Worm (Caenorhabditis elegans) whole organism, mixed stage, embryonic: ENCODE measurements around the gene nlp-66.

Experiments
- M03D4.4 ChIP-seq: sonication (generic microtip); optimal IDR thresholded peaks from 2 replicates; lab custom pipeline; 2017; ENCODE audit warnings: mild to moderate bottlenecking, missing genetic modification characterization, missing compliant biosample characterization
- bed-3 ChIP-seq: fragments of 200-800 bp; sonication (Bioruptor generic); optimal IDR thresholded peaks from 3 replicates; lab custom pipeline; 2018; ENCODE audit warnings: mild to moderate bottlenecking, missing genetic modification characterization, moderate library complexity, missing compliant biosample characterization
- blmp-1 ChIP-seq: fragments of 150-350 bp; optimal IDR thresholded peaks from 2 replicates; lab custom pipeline; 2014; ENCODE audit warnings: missing biosample characterization, missing genetic modification characterization
- ceh-39 ChIP-seq: fragments of 150-350 bp; optimal IDR thresholded peaks from 2 replicates; lab custom pipeline; 2014; ENCODE audit warnings: missing biosample characterization, missing genetic modification characterization
- ceh-43 ChIP-seq: fragments of 200-800 bp; sonication (Bioruptor generic); optimal IDR thresholded peaks from 2 replicates; lab custom pipeline; 2018; ENCODE audit warnings: mild to moderate bottlenecking, missing genetic modification characterization, moderate library complexity, missing compliant biosample characterization
- ceh-83 ChIP-seq: fragments of 200-800 bp; sonication (Bioruptor generic); optimal IDR thresholded peaks from 2 replicates; lab custom pipeline; 2018; ENCODE audit warnings: mild to moderate bottlenecking, missing genetic modification characterization, missing compliant biosample characterization
- ces-1 ChIP-seq: fragments of 150-350 bp; optimal IDR thresholded peaks from 2 replicates; lab custom pipeline; 2014; ENCODE audit warnings: missing biosample characterization, missing genetic modification reagents, missing genetic modification characterization
- cnd-1 ChIP-seq: fragments of 200-800 bp; sonication (Bioruptor generic); optimal IDR thresholded peaks from 2 replicates; lab custom pipeline; 2018; ENCODE audit warnings: mild to moderate bottlenecking, missing genetic modification characterization, missing compliant biosample characterization
- drap-1 ChIP-seq: fragments of 200-800 bp; sonication (Bioruptor generic); optimal IDR thresholded peaks from 3 replicates; lab custom pipeline; 2018; ENCODE audit warnings: mild to moderate bottlenecking, missing genetic modification characterization, missing compliant biosample characterization
- elt-1 ChIP-seq: sonication (generic microtip); optimal IDR thresholded peaks from 2 replicates; lab custom pipeline; 2017; ENCODE audit warnings: missing genetic modification characterization, mild to moderate bottlenecking, missing compliant biosample characterization, antibody characterized with exemption, moderate library complexity, borderline replicate concordance; ENCODE audit not compliant: insufficient read depth
- elt-3 ChIP-seq: fragments of 150-350 bp; optimal IDR thresholded peaks from 2 replicates; lab custom pipeline; 2014; ENCODE audit warnings: missing biosample characterization, missing genetic modification characterization
- flh-1 ChIP-seq: fragments of 200-800 bp; sonication (Bioruptor generic); optimal IDR thresholded peaks from 2 replicates; lab custom pipeline; 2018; ENCODE audit warnings: mild to moderate bottlenecking, missing genetic modification characterization, moderate library complexity, missing compliant biosample characterization
- ham-2 ChIP-seq: fragments of 200-800 bp; sonication (Bioruptor generic); optimal IDR thresholded peaks from 2 replicates; lab custom pipeline; 2018; ENCODE audit warnings: mild to moderate bottlenecking, missing genetic modification characterization, missing compliant biosample characterization
- hlh-1 ChIP-seq: fragments of 150-350 bp; optimal IDR thresholded peaks from 2 replicates; lab custom pipeline; 2014; ENCODE audit warnings: missing biosample characterization, missing genetic modification reagents, missing genetic modification characterization
- lin-13 ChIP-seq: fragments of 150-350 bp; optimal IDR thresholded peaks from 2 replicates; lab custom pipeline; 2014; ENCODE audit warnings: missing biosample characterization, missing genetic modification characterization
- lin-32 ChIP-seq: fragments of 200-800 bp; sonication (Bioruptor generic); optimal IDR thresholded peaks from 2 replicates; lab custom pipeline; 2018; ENCODE audit warnings: mild to moderate bottlenecking, missing genetic modification characterization, missing compliant biosample characterization
- lsy-2 ChIP-seq: fragments of 150-350 bp; optimal IDR thresholded peaks from 2 replicates; lab custom pipeline; 2014; ENCODE audit warnings: missing biosample characterization, missing genetic modification characterization
- mab-5 ChIP-seq: fragments of 150-350 bp; optimal IDR thresholded peaks from 2 replicates; lab custom pipeline; 2014; ENCODE audit warnings: missing biosample characterization, missing genetic modification characterization
- mep-1 ChIP-seq: fragments of 150-350 bp; optimal IDR thresholded peaks from 2 replicates; lab custom pipeline; 2017; ENCODE audit warnings: missing biosample characterization, missing genetic modification reagents, missing genetic modification characterization, inconsistent platforms
- mls-2 ChIP-seq: sonication (generic microtip); optimal IDR thresholded peaks from 2 replicates; lab custom pipeline; 2016; ENCODE audit warnings: mild to moderate bottlenecking, missing genetic modification characterization, moderate library complexity, missing compliant biosample characterization
- nhr-12 ChIP-seq: fragments of 150-350 bp; optimal IDR thresholded peaks from 2 replicates; lab custom pipeline; 2014; ENCODE audit warnings: missing biosample characterization, missing genetic modification characterization
- nhr-2 ChIP-seq: fragments of 150-350 bp; optimal IDR thresholded peaks from 2 replicates; lab custom pipeline; 2014; ENCODE audit warnings: missing biosample characterization, missing genetic modification characterization
- nhr-237 ChIP-seq: fragments of 150-350 bp; optimal IDR thresholded peaks from 2 replicates; lab custom pipeline; 2014; ENCODE audit warnings: missing biosample characterization, missing genetic modification characterization
- nhr-28 ChIP-seq: fragments of 150-350 bp; optimal IDR thresholded peaks from 2 replicates; lab custom pipeline; 2014; ENCODE audit warnings: missing biosample characterization, missing genetic modification characterization
- nhr-76 ChIP-seq: sonication (generic microtip); optimal IDR thresholded peaks from 2 replicates; lab custom pipeline; 2017; ENCODE audit warnings: missing biosample characterization, missing genetic modification characterization
- pha-4 ChIP-seq: fragments of 150-350 bp; optimal IDR thresholded peaks from 2 replicates; lab custom pipeline; 2018; ENCODE audit warnings: missing biosample characterization, missing genetic modification reagents, missing genetic modification characterization
- sem-2 ChIP-seq: fragments of 200-800 bp; sonication (Bioruptor generic); optimal IDR thresholded peaks from 2 replicates; lab custom pipeline; 2018; ENCODE audit warnings: mild to moderate bottlenecking, missing genetic modification characterization, missing compliant biosample characterization
- snpc-4 ChIP-seq: fragments of 150-350 bp; optimal IDR thresholded peaks from 2 replicates; lab custom pipeline; 2014; ENCODE audit warnings: missing biosample characterization, missing genetic modification characterization
- sptf-1 ChIP-seq: sonication (generic microtip); optimal IDR thresholded peaks from 2 replicates; lab custom pipeline; 2017; ENCODE audit warnings: mild to moderate bottlenecking, missing genetic modification characterization, moderate library complexity, missing compliant biosample characterization
- tbx-8 ChIP-seq: fragments of 200-800 bp; sonication (Bioruptor generic); optimal IDR thresholded peaks from 2 replicates; lab custom pipeline; 2018; ENCODE audit warnings: mild to moderate bottlenecking, missing genetic modification characterization, moderate library complexity, missing compliant biosample characterization
- unc-120 ChIP-seq: sonication (generic microtip); optimal IDR thresholded peaks from 2 replicates; lab custom pipeline; 2017; ENCODE audit warnings: missing genetic modification characterization, missing compliant biosample characterization; ENCODE audit not compliant: poor library complexity, severe bottlenecking
- unc-39 ChIP-seq: fragments of 150-350 bp; optimal IDR thresholded peaks from 2 replicates; lab custom pipeline; 2014; ENCODE audit warnings: missing biosample characterization, missing genetic modification characterization
- unc-62 ChIP-seq: fragments of 150-350 bp; optimal IDR thresholded peaks from 2 replicates; lab custom pipeline; 2014; ENCODE audit warnings: missing biosample characterization, missing genetic modification reagents, missing genetic modification characterization
- zip-8 ChIP-seq: fragments of 150-350 bp; optimal IDR thresholded peaks from 2 replicates; lab custom pipeline; 2014; ENCODE audit warnings: missing biosample characterization, missing genetic modification characterization
- ztf-11 ChIP-seq: fragments of 150-350 bp; optimal IDR thresholded peaks from 2 replicates; lab custom pipeline; 2014; ENCODE audit warnings: missing biosample characterization, missing genetic modification characterization

nlp-66 gene

DNA sequence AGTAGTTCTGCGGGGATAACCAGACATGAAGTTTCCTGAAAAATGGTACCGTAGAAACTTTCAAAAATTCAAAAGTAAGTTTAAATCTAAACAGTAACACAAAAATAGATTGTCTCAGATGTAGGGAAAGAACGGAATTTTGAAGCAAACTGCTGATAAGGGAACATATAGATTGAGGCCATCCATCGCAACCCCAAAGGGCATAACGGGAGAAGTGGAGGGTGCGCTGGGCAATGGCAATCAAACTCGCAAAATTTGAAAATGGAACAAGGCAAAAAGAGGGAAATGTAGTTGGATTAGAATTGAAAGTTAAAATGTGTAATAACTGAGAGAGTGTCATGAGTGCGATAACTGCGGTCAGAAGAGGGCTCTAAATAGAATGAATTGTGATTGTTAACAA lies 13.4 kb downstream of the nlp-66 start:
- TF ChIP-seq unc-120 (tag; lab: Kevin White, UChicago) (no peak), nhr-28 (tag; lab: Kevin White, UChicago) (no peak), elt-1 (tag; lab: Kevin White, UChicago) (no peak)
- TF ChIP-seq, all 35 proteins: peak for 0

ce11 chrX:11098086-11098485 lies 18.5 kb downstream of the nlp-66 start, which contains the start of gene W02H3.3:
Gene W02H3.3, minus strand, starts transcription at chrX:11098186.
- TF ChIP-seq nhr-76 (tag; lab: Kevin White, UChicago) (no peak), sptf-1 (no peak), bed-3 (no peak), hlh-1 (tag; lab: Kevin White, UChicago) (no peak), pha-4 (tag; lab: Kevin White, UChicago) (no peak), mls-2 (tag; lab: Kevin White, UChicago) (no peak), snpc-4 (no peak), nhr-12 (tag; lab: Kevin White, UChicago) (no peak), mep-1 (no peak), nhr-237 (no peak), ces-1 (no peak), nhr-2 (tag; lab: Kevin White, UChicago) (no peak), nhr-28 (tag; lab: Kevin White, UChicago) (no peak), unc-39 (tag; lab: Kevin White, UChicago) (no peak), M03D4.4 (tag; lab: Kevin White, UChicago) (no peak), unc-120 (tag; lab: Kevin White, UChicago) (no peak), blmp-1 (no peak), unc-62 (no peak), lin-13 (no peak)

DNA sequence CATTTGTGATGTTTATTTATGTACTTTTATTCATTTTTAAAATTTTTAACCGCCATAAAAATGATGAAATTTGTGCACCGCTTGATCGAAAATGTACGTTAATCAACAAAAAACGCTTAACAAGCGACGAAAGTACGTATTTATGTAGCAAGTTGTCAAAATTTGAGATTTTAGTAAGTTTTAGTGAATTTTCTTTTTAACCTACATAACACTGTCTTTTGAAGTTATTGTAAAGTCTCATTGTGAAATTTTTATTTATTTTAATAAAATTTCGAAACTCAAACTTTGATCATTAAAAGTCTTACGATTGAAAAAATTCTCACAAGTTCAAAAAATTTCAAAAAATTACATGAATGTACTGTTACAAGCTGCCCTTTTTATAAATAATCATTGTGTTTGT lies 19.3 kb downstream of the nlp-66 start:
- no peak for TF ChIP-seq unc-39 (tag; lab: Kevin White, UChicago)
- no peak for TF ChIP-seq sptf-1
- TF ChIP-seq elt-3 (tag; lab: Kevin White, UChicago) = no peak
- no peak for TF ChIP-seq M03D4.4 (tag; lab: Kevin White, UChicago)
- no peak for TF ChIP-seq mls-2 (tag; lab: Kevin White, UChicago)
- no peak for TF ChIP-seq pha-4 (tag; lab: Kevin White, UChicago)
- TF ChIP-seq ceh-43 = no peak
- TF ChIP-seq blmp-1 = no peak
- TF ChIP-seq bed-3 = no peak

- TF ChIP-seq mab-5 (tag; lab: Kevin White, UChicago) = no peak
- peak; percentile 86 for TF ChIP-seq sptf-1
- peak; percentile 55 for TF ChIP-seq ces-1
- TF ChIP-seq elt-3 (tag; lab: Kevin White, UChicago) = no peak
- TF ChIP-seq ceh-83 (GFP tag; lab: Kevin White, UChicago) = peak; percentile 83
- peak; percentile 5 for TF ChIP-seq ham-2 (GFP tag; lab: Kevin White, UChicago)
- peak; percentile 16 for TF ChIP-seq ceh-39 (tag; lab: Kevin White, UChicago)
- TF ChIP-seq snpc-4 = no peak
- no peak for TF ChIP-seq elt-1 (tag; lab: Kevin White, UChicago)
- TF ChIP-seq flh-1 (GFP tag; lab: Kevin White, UChicago) = peak; percentile 31
- no peak for TF ChIP-seq zip-8
- TF ChIP-seq ceh-43 = peak; percentile 75
- peak; percentile 6 for TF ChIP-seq nhr-12 (tag; lab: Kevin White, UChicago)
- peak; percentile 55 for TF ChIP-seq bed-3
- peak; percentile 63 for TF ChIP-seq lin-32 (GFP tag; lab: Kevin White, UChicago)
- TF ChIP-seq sem-2 (GFP tag; lab: Kevin White, UChicago) = peak; percentile 73
- TF ChIP-seq nhr-2 (tag; lab: Kevin White, UChicago) = no peak
- no peak for TF ChIP-seq blmp-1
- TF ChIP-seq cnd-1 (tag; lab: Kevin White, UChicago) = peak; percentile 86
- peak; percentile 41 for TF ChIP-seq mep-1
- no peak for TF ChIP-seq lsy-2
- TF ChIP-seq unc-120 (tag; lab: Kevin White, UChicago) = peak; percentile 46
- TF ChIP-seq ztf-11 = peak; percentile 69
- no peak for TF ChIP-seq nhr-76 (tag; lab: Kevin White, UChicago)
- peak; percentile 82 for TF ChIP-seq M03D4.4 (tag; lab: Kevin White, UChicago)
- no peak for TF ChIP-seq hlh-1 (tag; lab: Kevin White, UChicago)
- peak; percentile 84 for TF ChIP-seq drap-1 (GFP tag; lab: Kevin White, UChicago)
- no peak for TF ChIP-seq unc-39 (tag; lab: Kevin White, UChicago)
- peak; percentile 9 for TF ChIP-seq nhr-237
- peak; percentile 88 for TF ChIP-seq mls-2 (tag; lab: Kevin White, UChicago)
- TF ChIP-seq unc-62 = no peak
- TF ChIP-seq lin-13 = peak; percentile 64
- peak; percentile 51 for TF ChIP-seq tbx-8 (GFP tag; lab: Kevin White, UChicago)
- peak; percentile 48 for TF ChIP-seq pha-4 (tag; lab: Kevin White, UChicago)
- no peak for TF ChIP-seq nhr-28 (tag; lab: Kevin White, UChicago)
These were observed 21.1 kb downstream of the nlp-66 start for ce11 chrX:11095480-11095879.
